Fruit fly (Drosophila melanogaster) whole organism, embryonic: ENCODE measurements around the gene CG13055.
A peak's percentile ranks its signal among the peaks of the same experiment; 100 is the strongest.

Experiments used
- Bteb2 ChIP-seq: fragments of 200-800 bp; sonication (Bioruptor generic); optimal IDR thresholded peaks from 2 replicates; lab custom pipeline; 2016; ENCODE audit warnings: missing biosample characterization, missing genetic modification characterization
- CG10147 ChIP-seq: fragments of 200-800 bp; sonication (Bioruptor generic); optimal IDR thresholded peaks from 2 replicates; lab custom pipeline; 2019; ENCODE audit warnings: missing biosample characterization, mild to moderate bottlenecking, missing genetic modification characterization, moderate library complexity
- CG12299 ChIP-seq: fragments of 200-800 bp; sonication (Bioruptor generic); optimal IDR thresholded peaks from 2 replicates; lab custom pipeline; 2018; ENCODE audit warnings: missing biosample characterization, mild to moderate bottlenecking, missing genetic modification characterization
- CG13287 ChIP-seq: fragments of 200-800 bp; sonication (Bioruptor generic); IDR thresholded peaks from 2 replicates; pipeline ENCODE4 v1.3.6; 2022; ENCODE audit warnings: missing biosample characterization, missing genetic modification characterization; ENCODE audit not compliant: partially characterized antibody
- CG14050 ChIP-seq: fragments of 200-800 bp; sonication (Bioruptor generic); IDR thresholded peaks from 3 replicates; pipeline ENCODE4 v1.3.6; 2022; ENCODE audit warnings: missing biosample characterization, missing genetic modification characterization
- CG17802 ChIP-seq: fragments of 200-800 bp; sonication (Bioruptor generic); optimal IDR thresholded peaks from 2 replicates; lab custom pipeline; 2018; ENCODE audit warnings: missing biosample characterization, mild to moderate bottlenecking, missing genetic modification characterization, moderate library complexity
- CG1792 ChIP-seq: fragments of 200-800 bp; sonication (Bioruptor generic); optimal IDR thresholded peaks from 2 replicates; lab custom pipeline; 2016; ENCODE audit warnings: missing biosample characterization, missing genetic modification characterization
- CG2889 ChIP-seq: fragments of 200-800 bp; sonication (Bioruptor generic); IDR thresholded peaks from 3 replicates; pipeline ENCODE4 v1.3.6; 2022; ENCODE audit warnings: missing biosample characterization, missing genetic modification characterization
- CG31441 ChIP-seq: fragments of 200-800 bp; sonication (Bioruptor generic); IDR thresholded peaks from 2 replicates; pipeline ENCODE4 v1.3.6; 2022; ENCODE audit warnings: missing biosample characterization, missing genetic modification characterization
- CG3163 ChIP-seq: fragments of 200-800 bp; sonication (Bioruptor generic); optimal IDR thresholded peaks from 3 replicates; lab custom pipeline; 2016; ENCODE audit warnings: missing biosample characterization, missing genetic modification characterization
- CG33213 ChIP-seq: fragments of 200-800 bp; sonication (Bioruptor generic); optimal IDR thresholded peaks from 3 replicates; lab custom pipeline; 2016; ENCODE audit warnings: missing biosample characterization, missing genetic modification characterization
- CG34422 ChIP-seq: fragments of 200-800 bp; sonication (Bioruptor generic); IDR thresholded peaks from 3 replicates; pipeline ENCODE4 v1.3.6; 2022; ENCODE audit warnings: missing biosample characterization, missing genetic modification characterization
- CG4854 ChIP-seq: fragments of 200-800 bp; sonication (Bioruptor generic); optimal IDR thresholded peaks from 2 replicates; lab custom pipeline; 2016; ENCODE audit warnings: missing biosample characterization, missing genetic modification characterization, inconsistent platforms
- CG6689 ChIP-seq: fragments of 200-800 bp; sonication (Bioruptor generic); IDR thresholded peaks from 2 replicates; pipeline ENCODE4 v1.3.6; 2022; ENCODE audit warnings: missing biosample characterization, missing genetic modification characterization
- CG6791 ChIP-seq: fragments of 200-800 bp; sonication (Bioruptor generic); IDR thresholded peaks from 3 replicates; pipeline ENCODE4 v1.3.6; 2022; ENCODE audit warnings: missing biosample characterization, missing genetic modification characterization; ENCODE audit not compliant: partially characterized antibody
- CG7839 ChIP-seq: fragments of 200-800 bp; sonication (Bioruptor generic); optimal IDR thresholded peaks from 3 replicates; lab custom pipeline; 2018; ENCODE audit warnings: missing biosample characterization, mild to moderate bottlenecking, missing genetic modification characterization, moderate library complexity
- CG8924 ChIP-seq: fragments of 200-800 bp; optimal IDR thresholded peaks from 3 replicates; lab custom pipeline; 2019; ENCODE audit warnings: missing biosample characterization, mild to moderate bottlenecking, missing genetic modification characterization, moderate library complexity
- CG9215 ChIP-seq: fragments of 200-800 bp; sonication (Bioruptor generic); IDR thresholded peaks from 2 replicates; pipeline ENCODE4 v1.3.6; 2022; ENCODE audit warnings: missing biosample characterization, missing genetic modification characterization
- CG9932 ChIP-seq: fragments of 200-800 bp; sonication (Bioruptor generic); IDR thresholded peaks from 2 replicates; pipeline ENCODE4 v1.3.6; 2022; ENCODE audit warnings: missing biosample characterization, missing genetic modification characterization
- Camta ChIP-seq: fragments of 200-800 bp; sonication (Bioruptor generic); optimal IDR thresholded peaks from 2 replicates; lab custom pipeline; 2016; ENCODE audit warnings: missing biosample characterization, missing genetic modification characterization
- D ChIP-seq, 2 experiments: fragments of 200-800 bp in 1 of 2; fragments of >200 bp in 1 of 2; sonication (Bioruptor generic) in 1 of 2; optimal IDR thresholded peaks; 2 replicates in 1 of 2; 3 replicates in 1 of 2; lab custom pipeline; 2017; ENCODE audit warnings: mild to moderate bottlenecking in 1 of 2, missing biosample characterization in 1 of 2, missing genetic modification characterization in 1 of 2, missing genetic modification reagents in 1 of 2
- Dll ChIP-seq: fragments of 200-800 bp; sonication (Bioruptor generic); IDR thresholded peaks from 4 replicates; pipeline ENCODE4 v1.3.6; 2022; ENCODE audit warnings: missing biosample characterization, missing genetic modification characterization; ENCODE audit not compliant: partially characterized antibody
- Dref ChIP-seq: fragments of 200-800 bp; sonication (Bioruptor generic); IDR thresholded peaks from 2 replicates; pipeline ENCODE4 v1.3.6; 2022; ENCODE audit warnings: missing biosample characterization, missing genetic modification characterization
- H15 ChIP-seq: fragments of 200-800 bp; sonication (Bioruptor generic); IDR thresholded peaks from 3 replicates; pipeline ENCODE4 v1.3.6; 2022; ENCODE audit warnings: missing biosample characterization, missing genetic modification characterization
- Kr ChIP-seq: fragments of 200-800 bp; sonication (Bioruptor generic); optimal IDR thresholded peaks from 2 replicates; lab custom pipeline; 2017; ENCODE audit warnings: missing biosample characterization, mild to moderate bottlenecking, missing genetic modification characterization
- MBD-R2 ChIP-seq: fragments of 200-800 bp; sonication (Bioruptor generic); IDR thresholded peaks from 2 replicates; pipeline ENCODE4 v1.3.6; 2022; ENCODE audit warnings: missing biosample characterization, missing genetic modification characterization
- Max ChIP-seq: fragments of 200-800 bp; sonication (Bioruptor generic); optimal IDR thresholded peaks from 2 replicates; lab custom pipeline; 2016; ENCODE audit warnings: missing biosample characterization, mild to moderate bottlenecking, missing genetic modification characterization
- Med ChIP-seq: fragments of 200-800 bp; sonication (Bioruptor generic); peaks from one replicate; lab custom pipeline; 2016; ENCODE audit warnings: missing biosample characterization, missing genetic modification characterization, mild to moderate bottlenecking, inconsistent platforms, moderate library complexity
- Meics ChIP-seq: fragments of 200-800 bp; sonication (Bioruptor generic); optimal IDR thresholded peaks from 2 replicates; lab custom pipeline; 2017; ENCODE audit warnings: missing biosample characterization, mild to moderate bottlenecking, missing genetic modification characterization
- Myb ChIP-seq: fragments of 200-800 bp; sonication (Bioruptor generic); optimal IDR thresholded peaks from 2 replicates; lab custom pipeline; 2016; ENCODE audit warnings: missing biosample characterization, missing genetic modification characterization
- Nf-YC ChIP-seq: fragments of 200-800 bp; optimal IDR thresholded peaks from 3 replicates; lab custom pipeline; 2019; ENCODE audit warnings: missing biosample characterization, mild to moderate bottlenecking, missing genetic modification characterization, moderate library complexity
- Oaz ChIP-seq: fragments of 200-800 bp; sonication (Bioruptor generic); IDR thresholded peaks from 2 replicates; pipeline ENCODE4 v1.3.6; 2022; ENCODE audit warnings: missing biosample characterization, missing genetic modification characterization
- Optix ChIP-seq: fragments of 200-800 bp; sonication (Bioruptor generic); IDR thresholded peaks from 3 replicates; pipeline ENCODE4 v1.3.6; 2022; ENCODE audit warnings: missing biosample characterization, missing genetic modification characterization
- Side ChIP-seq: fragments of 200-800 bp; sonication (Bioruptor generic); optimal IDR thresholded peaks from 2 replicates; lab custom pipeline; 2016; ENCODE audit warnings: missing biosample characterization, missing genetic modification characterization
- ato ChIP-seq: fragments of 200-800 bp; sonication (Bioruptor generic); IDR thresholded peaks from 2 replicates; pipeline ENCODE4 v1.3.6; 2022; ENCODE audit warnings: missing biosample characterization, missing genetic modification characterization; ENCODE audit not compliant: partially characterized antibody
- cas ChIP-seq: fragments of 200-800 bp; sonication (Bioruptor generic); IDR thresholded peaks from 2 replicates; pipeline ENCODE4 v1.3.6; 2022; ENCODE audit warnings: missing biosample characterization, missing genetic modification characterization
- crp ChIP-seq, 2 experiments: fragments of 200-800 bp; sonication (Bioruptor generic); optimal IDR thresholded peaks; 2 replicates in 1 of 2; 3 replicates in 1 of 2; lab custom pipeline; 2017; ENCODE audit warnings: missing biosample characterization in 2 of 2, missing genetic modification characterization in 2 of 2, mild to moderate bottlenecking in 1 of 2, moderate library complexity in 1 of 2
- dysf ChIP-seq: fragments of 200-800 bp; sonication (Bioruptor generic); IDR thresholded peaks from 3 replicates; pipeline ENCODE4 v1.3.6; 2022; ENCODE audit warnings: missing biosample characterization, missing genetic modification characterization
- ewg ChIP-seq: fragments of 200-800 bp; sonication (Bioruptor generic); optimal IDR thresholded peaks from 3 replicates; lab custom pipeline; 2017; ENCODE audit warnings: mild to moderate bottlenecking, missing biosample characterization, missing genetic modification reagents, missing genetic modification characterization
- grn ChIP-seq: fragments of 200-800 bp; sonication (Bioruptor generic); optimal IDR thresholded peaks from 3 replicates; lab custom pipeline; 2017; ENCODE audit warnings: missing biosample characterization, missing genetic modification characterization
- kah ChIP-seq: fragments of 200-800 bp; sonication (Bioruptor generic); optimal IDR thresholded peaks from 2 replicates; lab custom pipeline; 2018; ENCODE audit warnings: missing biosample characterization, mild to moderate bottlenecking, missing genetic modification characterization
- kay ChIP-seq: fragments of 200-800 bp; sonication (Bioruptor generic); optimal IDR thresholded peaks from 2 replicates; lab custom pipeline; 2016; ENCODE audit warnings: missing biosample characterization, missing genetic modification characterization
- lab ChIP-seq: fragments of 200-800 bp; sonication (Bioruptor generic); optimal IDR thresholded peaks from 3 replicates; lab custom pipeline; 2017; ENCODE audit warnings: missing biosample characterization, missing genetic modification characterization, mild to moderate bottlenecking, moderate library complexity, missing genetic modification reagents
- p53 ChIP-seq: fragments of 200-800 bp; sonication (Bioruptor generic); optimal IDR thresholded peaks from 2 replicates; lab custom pipeline; 2016; ENCODE audit warnings: missing biosample characterization, missing genetic modification characterization
- pzg ChIP-seq: fragments of 200-800 bp; sonication (Bioruptor generic); optimal IDR thresholded peaks from 3 replicates; lab custom pipeline; 2018; ENCODE audit warnings: missing biosample characterization, mild to moderate bottlenecking, missing genetic modification characterization, moderate library complexity
- sd ChIP-seq: fragments of 200-800 bp; sonication (Bioruptor generic); optimal IDR thresholded peaks from 3 replicates; lab custom pipeline; 2018; ENCODE audit warnings: missing biosample characterization, mild to moderate bottlenecking, missing genetic modification characterization, moderate library complexity
- sug ChIP-seq: fragments of 200-800 bp; optimal IDR thresholded peaks from 2 replicates; lab custom pipeline; 2019; ENCODE audit warnings: missing biosample characterization, mild to moderate bottlenecking, missing genetic modification characterization, moderate library complexity
- wek ChIP-seq: fragments of 200-800 bp; sonication (Bioruptor generic); optimal IDR thresholded peaks from 3 replicates; lab custom pipeline; 2018; ENCODE audit warnings: missing biosample characterization, mild to moderate bottlenecking, missing genetic modification characterization, moderate library complexity
- z ChIP-seq: fragments of 200-800 bp; sonication (Bioruptor generic); IDR thresholded peaks from 3 replicates; pipeline ENCODE4 v1.3.6; 2022; ENCODE audit warnings: missing biosample characterization, missing genetic modification characterization

The CG13055 gene

DNA sequence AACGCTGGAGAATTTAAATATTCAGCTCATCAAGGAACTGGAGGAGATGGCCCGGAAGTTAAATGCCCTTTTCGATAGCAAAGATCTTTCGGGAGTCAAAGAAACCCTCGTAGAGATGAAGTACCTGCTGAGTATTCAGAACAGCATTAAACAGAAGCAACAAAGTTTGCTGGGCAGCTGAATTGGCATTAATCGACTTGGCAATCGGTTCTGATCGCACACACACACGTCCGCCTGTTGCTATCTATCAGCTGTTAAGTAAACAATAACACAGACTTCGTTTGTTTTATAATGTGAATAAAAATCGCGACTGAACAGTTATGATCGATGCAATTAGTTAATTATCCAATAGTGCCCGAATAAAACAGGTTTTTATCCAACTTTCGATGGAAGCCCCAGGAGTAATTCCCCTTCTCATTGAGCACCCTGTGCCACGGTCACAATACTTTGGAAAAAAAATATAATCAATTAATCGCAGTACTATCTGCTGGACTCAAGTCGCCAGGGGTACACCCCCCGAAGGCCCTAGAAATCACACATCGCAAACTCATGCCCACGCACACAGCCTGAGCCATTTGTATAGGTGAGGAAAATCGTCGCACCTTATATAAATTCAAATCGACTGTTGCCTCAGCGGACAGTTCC is 18.2 kb downstream of the CG13055 start (continued):
- TF ChIP-seq CG2889 (GFP tag; lab: Robert Waterston, UW) (no peak), CG13287 (peak; percentile 26; the same call in 1 of the 2 replicates), H15 (no peak), CG4854 (GFP tag; lab: Kevin White, UChicago) (no peak), Bteb2 (no peak), D (optimal IDR thresholded peaks at IDR 0.05; lab: Kevin White, UChicago) (no peak), D (GFP tag; optimal IDR thresholded peaks at IDR 0.05; lab: Kevin White, UChicago) (no peak), Kr (no peak), kay (GFP tag; lab: Kevin White, UChicago) (no peak), CG9932 (no peak), CG6791 (GFP tag; lab: Robert Waterston, UW) (no peak), Oaz (GFP tag; lab: Robert Waterston, UW) (no peak), pzg (GFP tag; lab: Kevin White, UChicago) (peak; percentile 6), Myb (GFP tag; lab: Kevin White, UChicago) (no peak), cas (GFP tag; lab: Robert Waterston, UW) (no peak), kah (no peak), ewg (GFP tag; lab: Kevin White, UChicago) (no peak), CG1792 (no peak), Optix (GFP tag; lab: Robert Waterston, UW) (no peak), sug (tag; lab: Kevin White, UChicago) (peak; percentile 53), Max (GFP tag; lab: Kevin White, UChicago) (no peak), CG17802 (tag; lab: Kevin White, UChicago) (no peak), CG14050 (GFP tag; lab: Robert Waterston, UW) (no peak), Dll (GFP tag; lab: Robert Waterston, UW) (0 out of 4 replicates have a peak, but pooled peaks have one; percentile 12), Nf-YC (tag; lab: Kevin White, UChicago) (no peak), CG9215 (GFP tag; lab: Robert Waterston, UW) (no peak), Side (GFP tag; lab: Kevin White, UChicago) (no peak), lab (GFP tag; lab: Kevin White, UChicago) (no peak), crp (GFP tag; optimal IDR thresholded peaks at IDR 0.05; lab: Kevin White, UChicago) (peak in 1 of 2 experiments; percentile 57), CG8924 (tag; lab: Kevin White, UChicago) (no peak), Camta (GFP tag; lab: Kevin White, UChicago) (no peak), Dref (GFP tag; lab: Robert Waterston, UW) (peak; percentile 50), MBD-R2 (GFP tag; lab: Robert Waterston, UW) (0 out of 2 replicates have a peak, but pooled peaks have one; percentile 19), CG10147 (GFP tag; lab: Kevin White, UChicago) (no peak), ato (GFP tag; lab: Robert Waterston, UW) (no peak), CG6689 (GFP tag; lab: Robert Waterston, UW) (no peak), p53 (GFP tag; lab: Kevin White, UChicago) (no peak), CG7839 (tag; lab: Kevin White, UChicago) (no peak), CG3163 (GFP tag; lab: Kevin White, UChicago) (no peak), CG34422 (GFP tag; lab: Robert Waterston, UW) (0 out of 3 replicates have a peak, but pooled peaks have one; percentile 26), dysf (no peak), Meics (GFP tag; lab: Kevin White, UChicago) (no peak), CG31441 (GFP tag; lab: Robert Waterston, UW) (no peak), grn (GFP tag; lab: Kevin White, UChicago) (no peak), CG33213 (GFP tag; lab: Kevin White, UChicago) (no peak), sd (tag; lab: Kevin White, UChicago) (no peak), z (no peak), wek (GFP tag; lab: Kevin White, UChicago) (no peak), CG12299 (tag; lab: Kevin White, UChicago) (no peak), Med (peak; percentile 48)
